Fruit fly (Drosophila melanogaster) whole organism, embryonic: ENCODE data around the gene MRG15.

Experiments used
- ATbp ChIP-seq: fragments of 200-800 bp; sonication (Bioruptor generic); optimal IDR thresholded peaks from 2 replicates; lab custom pipeline; 2017; ENCODE audit warnings: missing biosample characterization, mild to moderate bottlenecking, missing genetic modification characterization, missing genetic modification reagents
- Antp ChIP-seq: fragments of 200-800 bp; sonication (Bioruptor generic); optimal IDR thresholded peaks from 3 replicates; lab custom pipeline; 2016; ENCODE audit warnings: missing biosample characterization, missing genetic modification characterization
- CG11093 ChIP-seq: fragments of 200-800 bp; sonication (Bioruptor generic); IDR thresholded peaks from 3 replicates; pipeline ENCODE4 v1.3.6; 2022; ENCODE audit warnings: missing biosample characterization, missing genetic modification characterization
- CG12071 ChIP-seq: fragments of 200-800 bp; sonication (Bioruptor generic); optimal IDR thresholded peaks from 3 replicates; lab custom pipeline; 2018; ENCODE audit warnings: missing biosample characterization, mild to moderate bottlenecking, missing genetic modification characterization
- CG12299 ChIP-seq: fragments of 200-800 bp; sonication (Bioruptor generic); optimal IDR thresholded peaks from 2 replicates; lab custom pipeline; 2018; ENCODE audit warnings: missing biosample characterization, mild to moderate bottlenecking, missing genetic modification characterization
- CG14441 ChIP-seq: fragments of 200-800 bp; sonication (Bioruptor generic); IDR thresholded peaks from 2 replicates; pipeline ENCODE4 v1.3.6; 2022; ENCODE audit warnings: missing biosample characterization, missing genetic modification characterization
- CG14710 ChIP-seq: fragments of 200-800 bp; sonication (Bioruptor generic); optimal IDR thresholded peaks from 3 replicates; lab custom pipeline; 2019; ENCODE audit warnings: missing biosample characterization, mild to moderate bottlenecking, missing genetic modification characterization, moderate library complexity
- CG15269 ChIP-seq: fragments of 200-800 bp; sonication (Bioruptor generic); optimal IDR thresholded peaks from 2 replicates; lab custom pipeline; 2018; ENCODE audit warnings: missing biosample characterization, mild to moderate bottlenecking, missing genetic modification characterization, moderate library complexity
- CG15479 ChIP-seq: fragments of 200-800 bp; sonication (Bioruptor generic); optimal IDR thresholded peaks from 3 replicates; lab custom pipeline; 2019; ENCODE audit warnings: missing biosample characterization, mild to moderate bottlenecking, missing genetic modification characterization, moderate library complexity
- CG17186 ChIP-seq: fragments of 200-800 bp; sonication (Bioruptor generic); optimal IDR thresholded peaks from 3 replicates; lab custom pipeline; 2017; ENCODE audit warnings: missing biosample characterization, missing genetic modification reagents, missing genetic modification characterization
- CG17612 ChIP-seq: fragments of 200-800 bp; sonication (Bioruptor generic); IDR thresholded peaks from 2 replicates; pipeline ENCODE4 v1.3.6; 2022; ENCODE audit warnings: missing biosample characterization, missing genetic modification characterization
- CG2129 ChIP-seq: fragments of 200-800 bp; sonication (Bioruptor generic); IDR thresholded peaks from 2 replicates; pipeline ENCODE4 v1.3.6; 2022; ENCODE audit warnings: missing biosample characterization, missing genetic modification characterization; ENCODE audit not compliant: partially characterized antibody
- CG30403 ChIP-seq: fragments of 200-800 bp; sonication (Bioruptor generic); optimal IDR thresholded peaks from 3 replicates; lab custom pipeline; 2016; ENCODE audit warnings: missing biosample characterization, missing genetic modification characterization
- CG31365 ChIP-seq: fragments of 200-800 bp; sonication (Bioruptor generic); optimal IDR thresholded peaks from 2 replicates; lab custom pipeline; 2018; ENCODE audit warnings: missing biosample characterization, mild to moderate bottlenecking, missing genetic modification characterization
- CG34224 ChIP-seq: fragments of 200-800 bp; sonication (Bioruptor generic); IDR thresholded peaks from 3 replicates; pipeline ENCODE4 v1.3.6; 2022; ENCODE audit warnings: missing biosample characterization, missing genetic modification characterization; ENCODE audit not compliant: partially characterized antibody
- CG43689 ChIP-seq: fragments of 200-800 bp; sonication (Bioruptor generic); IDR thresholded peaks from 2 replicates; pipeline ENCODE4 v1.3.6; 2022; ENCODE audit warnings: missing biosample characterization, missing genetic modification characterization
- CG4617 ChIP-seq: fragments of 200-800 bp; sonication (Bioruptor generic); optimal IDR thresholded peaks from 3 replicates; lab custom pipeline; 2016; ENCODE audit warnings: missing biosample characterization, missing genetic modification characterization, borderline replicate concordance
- CG6254 ChIP-seq: fragments of 200-800 bp; sonication (Bioruptor generic); optimal IDR thresholded peaks from 3 replicates; lab custom pipeline; 2017; ENCODE audit warnings: mild to moderate bottlenecking, missing biosample characterization, missing genetic modification reagents, missing genetic modification characterization
- CG6765 ChIP-seq: fragments of 200-800 bp; sonication (Bioruptor generic); optimal IDR thresholded peaks from 3 replicates; lab custom pipeline; 2017; ENCODE audit warnings: missing biosample characterization, mild to moderate bottlenecking, missing genetic modification characterization
- CG6854 ChIP-seq: fragments of 200-800 bp; sonication (Bioruptor generic); optimal IDR thresholded peaks from 3 replicates; lab custom pipeline; 2017; ENCODE audit warnings: missing biosample characterization, mild to moderate bottlenecking, missing genetic modification characterization
- CG8924 ChIP-seq: fragments of 200-800 bp; optimal IDR thresholded peaks from 3 replicates; lab custom pipeline; 2019; ENCODE audit warnings: missing biosample characterization, mild to moderate bottlenecking, missing genetic modification characterization, moderate library complexity
- CG9727 ChIP-seq: fragments of 200-800 bp; sonication (Bioruptor generic); optimal IDR thresholded peaks from 3 replicates; lab custom pipeline; 2017; ENCODE audit warnings: missing biosample characterization, mild to moderate bottlenecking, missing genetic modification characterization
- CkIIα-i1 ChIP-seq: fragments of 200-800 bp; sonication (Bioruptor generic); IDR thresholded peaks from 2 replicates; pipeline ENCODE4 v1.3.6; 2022; ENCODE audit warnings: missing biosample characterization, missing genetic modification characterization
- HLH54F ChIP-seq: fragments of 200-800 bp; sonication (Bioruptor generic); optimal IDR thresholded peaks from 3 replicates; lab custom pipeline; 2016; ENCODE audit warnings: missing biosample characterization, missing genetic modification characterization
- Hr78 ChIP-seq, 2 experiments: fragments of 200-800 bp in 1 of 2; fragments of >200 bp in 1 of 2; sonication (Bioruptor generic) in 1 of 2; optimal IDR thresholded peaks; 2 replicates each; lab custom pipeline; 2017 to 2019; ENCODE audit warnings: missing biosample characterization in 2 of 2, missing genetic modification characterization in 2 of 2, mild to moderate bottlenecking in 1 of 2, moderate library complexity in 1 of 2
- Max ChIP-seq: fragments of 200-800 bp; sonication (Bioruptor generic); optimal IDR thresholded peaks from 2 replicates; lab custom pipeline; 2016; ENCODE audit warnings: missing biosample characterization, mild to moderate bottlenecking, missing genetic modification characterization
- NK7.1 ChIP-seq: fragments of 200-800 bp; sonication (Bioruptor generic); optimal IDR thresholded peaks from 3 replicates; lab custom pipeline; 2016; ENCODE audit warnings: missing biosample characterization, missing genetic modification characterization
- Nf-YC ChIP-seq: fragments of 200-800 bp; optimal IDR thresholded peaks from 3 replicates; lab custom pipeline; 2019; ENCODE audit warnings: missing biosample characterization, mild to moderate bottlenecking, missing genetic modification characterization, moderate library complexity
- Sox100B ChIP-seq: fragments of 200-800 bp; sonication (Bioruptor generic); optimal IDR thresholded peaks from 3 replicates; lab custom pipeline; 2018; ENCODE audit warnings: missing biosample characterization, mild to moderate bottlenecking, missing genetic modification characterization
- Vsx1 ChIP-seq: fragments of 200-800 bp; sonication (Bioruptor generic); optimal IDR thresholded peaks from 2 replicates; lab custom pipeline; 2017; ENCODE audit warnings: missing biosample characterization, mild to moderate bottlenecking, missing genetic modification characterization, missing genetic modification reagents
- Xbp1 ChIP-seq: fragments of 200-800 bp; sonication (Bioruptor generic); optimal IDR thresholded peaks from 3 replicates; lab custom pipeline; 2016; ENCODE audit warnings: missing biosample characterization, mild to moderate bottlenecking, missing genetic modification characterization
- bcd ChIP-seq: fragments of 200-800 bp; sonication (Bioruptor generic); optimal IDR thresholded peaks from 2 replicates; lab custom pipeline; 2017; ENCODE audit warnings: missing biosample characterization, mild to moderate bottlenecking, missing genetic modification characterization
- cato ChIP-seq: fragments of 200-800 bp; sonication (Bioruptor generic); optimal IDR thresholded peaks from 2 replicates; lab custom pipeline; 2016; ENCODE audit warnings: missing biosample characterization, missing genetic modification characterization, borderline replicate concordance
- emc ChIP-seq: fragments of 200-800 bp; sonication (Bioruptor generic); optimal IDR thresholded peaks from 2 replicates; lab custom pipeline; 2016; ENCODE audit warnings: missing biosample characterization, missing genetic modification characterization
- gsb ChIP-seq: fragments of 200-800 bp; sonication (Bioruptor generic); IDR thresholded peaks from 2 replicates; pipeline ENCODE4 v1.3.6; 2022; ENCODE audit warnings: missing biosample characterization, missing genetic modification characterization
- ham ChIP-seq: fragments of 200-800 bp; sonication (Bioruptor generic); IDR thresholded peaks from 2 replicates; pipeline ENCODE4 v1.3.6; 2022; ENCODE audit warnings: missing biosample characterization, missing genetic modification characterization
- hbn ChIP-seq: fragments of 200-800 bp; sonication (Bioruptor generic); IDR thresholded peaks from 2 replicates; pipeline ENCODE4 v1.3.6; 2022; ENCODE audit warnings: missing biosample characterization, missing genetic modification characterization; ENCODE audit not compliant: partially characterized antibody
- jigr1 ChIP-seq: fragments of 200-800 bp; sonication (Bioruptor generic); IDR thresholded peaks from 3 replicates; pipeline ENCODE4 v1.3.6; 2022; ENCODE audit warnings: missing biosample characterization, missing genetic modification characterization
- knrl ChIP-seq: fragments of 200-800 bp; sonication (Bioruptor generic); IDR thresholded peaks from 3 replicates; pipeline ENCODE4 v1.3.6; 2022; ENCODE audit warnings: missing biosample characterization, missing genetic modification characterization; ENCODE audit not compliant: partially characterized antibody
- nerfin-2 ChIP-seq: fragments of 200-800 bp; sonication (Bioruptor generic); IDR thresholded peaks from 2 replicates; pipeline ENCODE4 v1.3.6; 2022; ENCODE audit warnings: missing biosample characterization, missing genetic modification characterization; ENCODE audit not compliant: partially characterized antibody
- pb ChIP-seq: fragments of 200-800 bp; sonication (Bioruptor generic); optimal IDR thresholded peaks from 3 replicates; lab custom pipeline; 2016; ENCODE audit warnings: missing biosample characterization, missing genetic modification characterization
- pum ChIP-seq: fragments of 200-800 bp; sonication (Bioruptor generic); optimal IDR thresholded peaks from 2 replicates; lab custom pipeline; 2016; ENCODE audit warnings: missing biosample characterization, missing genetic modification characterization
- pzg ChIP-seq: fragments of 200-800 bp; sonication (Bioruptor generic); optimal IDR thresholded peaks from 3 replicates; lab custom pipeline; 2018; ENCODE audit warnings: missing biosample characterization, mild to moderate bottlenecking, missing genetic modification characterization, moderate library complexity
- row ChIP-seq: fragments of 200-800 bp; sonication (Bioruptor generic); IDR thresholded peaks from 3 replicates; pipeline ENCODE4 v1.3.6; 2022; ENCODE audit warnings: missing biosample characterization, missing genetic modification characterization
- stc ChIP-seq: fragments of 200-800 bp; sonication (Bioruptor generic); IDR thresholded peaks from 2 replicates; pipeline ENCODE4 v1.3.6; 2022; ENCODE audit warnings: missing biosample characterization, missing genetic modification characterization
- ttk ChIP-seq: fragments of 200-800 bp; sonication (Bioruptor generic); IDR thresholded peaks from 2 replicates; pipeline ENCODE4 v2.1.2; 2022; ENCODE audit warnings: missing biosample characterization, missing genetic modification characterization
- usp ChIP-seq: fragments of >200 bp; optimal IDR thresholded peaks from 2 replicates; lab custom pipeline; 2017; ENCODE audit warnings: missing biosample characterization, missing genetic modification characterization
- vnd ChIP-seq: fragments of 200-800 bp; sonication (Bioruptor generic); IDR thresholded peaks from 3 replicates; pipeline ENCODE4 v1.3.6; 2022; ENCODE audit warnings: missing biosample characterization, missing genetic modification characterization; ENCODE audit not compliant: partially characterized antibody
- wor ChIP-seq: fragments of 200-800 bp; sonication (Bioruptor generic); IDR thresholded peaks from 2 replicates; pipeline ENCODE4 v1.3.6; 2022; ENCODE audit warnings: missing biosample characterization, missing genetic modification characterization

Gene MRG15

DNA sequence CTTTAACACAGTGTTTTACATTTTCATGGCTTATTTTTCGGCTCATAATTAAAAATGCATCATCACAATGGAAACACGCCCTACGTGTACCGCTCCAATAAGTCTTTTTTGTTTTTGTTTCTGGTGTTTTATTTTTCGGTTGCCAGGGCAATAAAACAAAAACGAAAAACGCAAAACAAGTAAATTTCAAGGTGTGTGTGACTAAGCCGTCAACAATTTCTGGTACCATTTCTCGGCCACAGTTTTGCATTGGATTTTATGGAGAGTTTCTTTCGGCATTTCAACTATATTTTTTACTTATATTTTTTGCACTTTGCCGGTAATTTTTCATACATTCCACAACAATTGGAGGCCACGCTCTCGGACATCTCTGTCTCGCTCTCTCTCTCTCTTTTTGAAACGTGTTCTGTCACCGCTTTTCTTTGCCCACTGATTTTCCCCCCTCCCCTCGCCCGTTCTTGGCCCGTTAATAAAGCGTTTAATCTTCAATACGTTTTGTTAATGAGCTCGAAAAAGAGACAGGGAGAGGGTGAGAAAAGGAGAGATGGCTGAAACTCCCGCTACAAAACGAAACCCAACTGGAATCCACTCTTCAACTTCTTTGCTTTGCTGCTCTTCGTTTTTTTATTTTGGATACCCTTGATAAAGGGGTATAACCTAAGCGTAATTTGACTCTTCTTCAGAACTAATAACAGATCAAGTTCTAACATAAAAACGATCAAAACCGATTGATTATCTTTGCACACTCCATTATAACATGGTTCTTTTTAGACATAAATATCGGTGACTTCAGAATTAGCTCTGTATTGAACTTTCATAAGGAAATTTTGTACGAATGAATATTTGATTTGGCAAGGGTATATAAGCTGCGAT is 15.3 kb upstream of the MRG15 start (continued):
- no peak for TF ChIP-seq CkIIα-i1 (GFP tag; lab: Robert Waterston, UW)
- TF ChIP-seq ATbp, result no peak
- TF ChIP-seq bcd (GFP tag; lab: Kevin White, UChicago), result peak; percentile 39
- no peak for TF ChIP-seq CG12071 (GFP tag; lab: Kevin White, UChicago)
- TF ChIP-seq CG15479 (GFP tag; lab: Kevin White, UChicago), result no peak
- no peak for TF ChIP-seq Max (GFP tag; lab: Kevin White, UChicago)
- peak; percentile 20 for TF ChIP-seq pum (GFP tag; lab: Kevin White, UChicago)
- no peak for TF ChIP-seq CG14710 (tag; lab: Kevin White, UChicago)
- no peak for TF ChIP-seq CG14441 (GFP tag; lab: Robert Waterston, UW)
- TF ChIP-seq nerfin-2 (GFP tag; lab: Robert Waterston, UW), result no peak
- no peak for TF ChIP-seq CG17612
- no peak for TF ChIP-seq CG17186 (GFP tag; lab: Kevin White, UChicago)
- no peak for TF ChIP-seq Hr78 (GFP tag; optimal IDR thresholded peaks at IDR 0.05; lab: Kevin White, UChicago)
- no peak for TF ChIP-seq knrl (GFP tag; lab: Robert Waterston, UW)
- TF ChIP-seq CG6765, result peak; percentile 15
- no peak for TF ChIP-seq cato
- TF ChIP-seq jigr1 (GFP tag; lab: Robert Waterston, UW), result no peak
- no peak for TF ChIP-seq CG6854
- TF ChIP-seq stc, result no peak
- TF ChIP-seq Nf-YC (tag; lab: Kevin White, UChicago), result no peak
- TF ChIP-seq usp (GFP tag; lab: Kevin White, UChicago), result no peak
- TF ChIP-seq row (GFP tag; lab: Robert Waterston, UW), result peak; percentile 44; the same call in 1 of the 3 replicates
- no peak for TF ChIP-seq CG8924 (tag; lab: Kevin White, UChicago)
- TF ChIP-seq pzg, result no peak
- no peak for TF ChIP-seq ttk (GFP tag; lab: Robert Waterston, UW)
- TF ChIP-seq CG11093, result no peak
- no peak for TF ChIP-seq CG31365 (tag; lab: Kevin White, UChicago)
- TF ChIP-seq CG30403 (GFP tag; lab: Kevin White, UChicago), result peak; percentile 45
- peak; percentile 29 for TF ChIP-seq Sox100B (GFP tag; lab: Kevin White, UChicago)
- no peak for TF ChIP-seq hbn
- TF ChIP-seq Antp, result no peak
- no peak for TF ChIP-seq Vsx1
- TF ChIP-seq Xbp1 (GFP tag; lab: Kevin White, UChicago), result no peak
- TF ChIP-seq CG43689 (GFP tag; lab: Robert Waterston, UW), result no peak
- TF ChIP-seq NK7.1 (GFP tag; lab: Kevin White, UChicago), result no peak
- no peak for TF ChIP-seq wor (GFP tag; lab: Robert Waterston, UW)
- no peak for TF ChIP-seq CG2129 (GFP tag; lab: Robert Waterston, UW)
- TF ChIP-seq pb, result no peak
- TF ChIP-seq ham (GFP tag; lab: Robert Waterston, UW), result no peak
- no peak for TF ChIP-seq CG4617 (GFP tag; lab: Kevin White, UChicago)
- no peak for TF ChIP-seq emc (GFP tag; lab: Kevin White, UChicago)
- TF ChIP-seq vnd (GFP tag; lab: Robert Waterston, UW), result no peak
- no peak for TF ChIP-seq CG34224
- TF ChIP-seq CG15269 (tag; lab: Kevin White, UChicago), result peak; percentile 1
- TF ChIP-seq gsb (GFP tag; lab: Robert Waterston, UW), result no peak
- TF ChIP-seq CG12299 (tag; lab: Kevin White, UChicago), result no peak
- peak; percentile 3 for TF ChIP-seq CG6254 (GFP tag; lab: Kevin White, UChicago)
- peak; percentile 6 for TF ChIP-seq CG9727 (GFP tag; lab: Kevin White, UChicago)
- no peak for TF ChIP-seq HLH54F (GFP tag; lab: Kevin White, UChicago)
